Worm (Caenorhabditis elegans): ENCODE results near the gene Y57G11C.52.

Gene Y57G11C.52

ce11 chrIV:14824878-14825352 lies 28.9 kb upstream of the Y57G11C.52 start, which contains the start of gene sec-61.A (continued):
- TF ChIP-seq ztf-4 (tag; optimal IDR thresholded peaks at IDR 0.05) (no peak), egl-27 (tag; optimal IDR thresholded peaks at IDR 0.05) (peak in 1 of 2 experiments; percentile 27), egl-13 (tag; optimal IDR thresholded peaks at IDR 0.05) (peak; percentile 63), grh-1 (GFP tag; IDR thresholded peaks at IDR 0.05) (peak; percentile 82), mab-9 (GFP tag; IDR thresholded peaks at IDR 0.05) (peak; percentile 52; the same call in 1 of the 2 replicates), nhr-20 (tag; optimal IDR thresholded peaks at IDR 0.05) (peak; percentile 87), C16A3.4 (tag; optimal IDR thresholded peaks at IDR 0.05) (peak; percentile 40), ztf-11 (tag; optimal IDR thresholded peaks at IDR 0.05) (peak in 1 of 2 experiments; percentile 65), nhr-90 (tag; optimal IDR thresholded peaks at IDR 0.05; ENCODE audit: poor library complexity) (peak; percentile 85), sox-4 (tag; optimal IDR thresholded peaks at IDR 0.05) (peak; percentile 59), nhr-77 (tag; optimal IDR thresholded peaks at IDR 0.05) (peak; percentile 86), nhr-237 (tag; optimal IDR thresholded peaks at IDR 0.05) (peak; percentile 16), nhr-19 (GFP tag; conservative IDR thresholded peaks at IDR 0.05) (peak; percentile 73), C04F5.9 (tag; optimal IDR thresholded peaks at IDR 0.05) (peak; percentile 62), C34B4.2 (tag; optimal IDR thresholded peaks at IDR 0.05) (peak; percentile 29), lin-15B (tag; optimal IDR thresholded peaks at IDR 0.05) (peak; percentile 46), ceh-82 (tag; optimal IDR thresholded peaks at IDR 0.05) (peak in 2 of 3 experiments; percentile 34 to 47), lir-3 (tag; optimal IDR thresholded peaks at IDR 0.05; ENCODE audit: poor library complexity) (peak; percentile 25), nhr-76 (tag; optimal IDR thresholded peaks at IDR 0.05) (no peak), hlh-4 (tag; optimal IDR thresholded peaks at IDR 0.05) (no peak), lsy-2 (tag; optimal IDR thresholded peaks at IDR 0.05) (peak; percentile 97 to 99), pqm-1 (tag; optimal IDR thresholded peaks at IDR 0.05) (no peak), irx-1 (tag; optimal IDR thresholded peaks at IDR 0.05) (peak; percentile 80), ceh-63 (GFP tag; optimal IDR thresholded peaks at IDR 0.05) (no peak), nhr-28 (tag; optimal IDR thresholded peaks at IDR 0.05) (no peak), efl-1 (optimal IDR thresholded peaks at IDR 0.05) (peak; percentile 79 to 87), efl-1 (GFP tag; optimal IDR thresholded peaks at IDR 0.05 in 1 of 2) (peak; percentile 66 to 93), unc-62 (GFP tag; optimal IDR thresholded peaks at IDR 0.05) (no peak), alr-1 (tag; optimal IDR thresholded peaks at IDR 0.05; ENCODE audit: borderline replicate concordance) (no peak), mep-1 (tag; optimal IDR thresholded peaks at IDR 0.05) (no peak), mdl-1 (tag; optimal IDR thresholded peaks at IDR 0.05) (peak in 1 of 2 experiments; percentile 55), blmp-1 (tag; optimal IDR thresholded peaks at IDR 0.05) (peak; percentile 3), lin-35 (GFP tag; optimal IDR thresholded peaks at IDR 0.05) (peak; percentile 84 to 85), nhr-85 (tag) (peak; percentile 96), lin-13 (GFP tag; optimal IDR thresholded peaks at IDR 0.05) (peak; percentile 60), ets-5 (GFP tag; IDR thresholded peaks at IDR 0.05) (no peak), snpc-4 (tag; optimal IDR thresholded peaks at IDR 0.05) (peak; percentile 51), mef-2 (tag; optimal IDR thresholded peaks at IDR 0.05) (no peak), unc-86 (tag; optimal IDR thresholded peaks at IDR 0.05) (peak; percentile 85), dsc-1 (tag; optimal IDR thresholded peaks at IDR 0.05) (peak; percentile 78), pax-3 (tag; optimal IDR thresholded peaks at IDR 0.05) (peak; percentile 76), hpl-2 (GFP tag; optimal IDR thresholded peaks at IDR 0.05) (no peak), elt-2 (tag; optimal IDR thresholded peaks at IDR 0.05) (peak; percentile 35), aly-2 (tag; optimal IDR thresholded peaks at IDR 0.05) (peak; percentile 57), unc-130 (tag; optimal IDR thresholded peaks at IDR 0.05) (peak; percentile 2), fkh-4 (tag; optimal IDR thresholded peaks at IDR 0.05; ENCODE audit: borderline replicate concordance) (no peak)
